Worm (Caenorhabditis elegans) whole organism, L1 larva: ENCODE data around the gene F35D2.2.

Experiments used
- C04F5.9 ChIP-seq: sonication (generic microtip); optimal IDR thresholded peaks from 2 replicates; lab custom pipeline; 2016; ENCODE audit warnings: missing genetic modification characterization, missing compliant biosample characterization
- alr-1 ChIP-seq: fragments of 200-800 bp; sonication (Bioruptor generic); optimal IDR thresholded peaks from 2 replicates; lab custom pipeline; 2018; ENCODE audit warnings: borderline replicate concordance, mild to moderate bottlenecking, missing genetic modification characterization, missing compliant biosample characterization
- ama-1 ChIP-seq: fragments of 150-350 bp; optimal IDR thresholded peaks from 2 replicates; lab custom pipeline; 2014
- blmp-1 ChIP-seq: fragments of 150-350 bp; optimal IDR thresholded peaks from 2 replicates; lab custom pipeline; 2014; ENCODE audit warnings: missing biosample characterization, missing genetic modification characterization
- ceh-82 ChIP-seq, 3 experiments: fragments of 150-350 bp in 1 of 3; sonication (generic microtip) in 2 of 3; optimal IDR thresholded peaks; 2 replicates each; lab custom pipeline; 2014 to 2017; ENCODE audit warnings: missing biosample characterization in 3 of 3, missing genetic modification characterization in 3 of 3
- ceh-90 ChIP-seq: sonication (generic microtip); optimal IDR thresholded peaks from 2 replicates; lab custom pipeline; 2016; ENCODE audit warnings: missing genetic modification characterization, missing compliant biosample characterization
- ces-1 ChIP-seq: fragments of 150-350 bp; optimal IDR thresholded peaks from 2 replicates; lab custom pipeline; 2014; ENCODE audit warnings: missing biosample characterization, missing genetic modification reagents, missing genetic modification characterization
- dpl-1 ChIP-seq, 3 experiments: fragments of 150-350 bp in 2 of 3; sonication (generic microtip) in 1 of 3; optimal IDR thresholded peaks; 2 replicates each; lab custom pipeline; 2014 to 2017; ENCODE audit warnings: missing biosample characterization in 3 of 3, missing genetic modification characterization in 3 of 3, missing genetic modification reagents in 3 of 3
- dsc-1 ChIP-seq: sonication (generic microtip); optimal IDR thresholded peaks from 2 replicates; lab custom pipeline; 2016; ENCODE audit warnings: mild to moderate bottlenecking, missing genetic modification characterization, missing compliant biosample characterization
- elt-2 ChIP-seq: sonication (generic microtip); optimal IDR thresholded peaks from 2 replicates; lab custom pipeline; 2016; ENCODE audit warnings: missing genetic modification characterization, mild to moderate bottlenecking, inconsistent platforms, missing compliant biosample characterization, missing genetic modification reagents
- elt-3 ChIP-seq, 6 experiments: fragments of 150-350 bp in 1 of 6; sonication (generic microtip); optimal IDR thresholded peaks; 2 replicates each; lab custom pipeline; 2017 to 2018; ENCODE audit warnings: missing biosample characterization in 6 of 6, missing genetic modification characterization in 6 of 6, inconsistent platforms in 1 of 6
- fkh-4 ChIP-seq: sonication (generic microtip); optimal IDR thresholded peaks from 2 replicates; lab custom pipeline; 2016; ENCODE audit warnings: missing compliant biosample characterization, missing genetic modification characterization, borderline replicate concordance
- hlh-17 ChIP-seq: fragments of 200-800 bp; sonication (Bioruptor generic); optimal IDR thresholded peaks from 2 replicates; lab custom pipeline; 2018; ENCODE audit warnings: missing genetic modification characterization, mild to moderate bottlenecking, missing compliant biosample characterization, moderate library complexity, borderline replicate concordance
- irx-1 ChIP-seq: sonication (generic microtip); optimal IDR thresholded peaks from 2 replicates; lab custom pipeline; 2016; ENCODE audit warnings: missing genetic modification characterization, missing compliant biosample characterization
- isw-1 ChIP-seq: fragments of 200-800 bp; sonication (Bioruptor generic); IDR thresholded peaks from 2 replicates; pipeline ENCODE4 v1.3.6; 2022; ENCODE audit warnings: missing genetic modification characterization, missing compliant biosample characterization
- jun-1 ChIP-seq: fragments of 150-350 bp; optimal IDR thresholded peaks from 2 replicates; lab custom pipeline; 2014; ENCODE audit warnings: missing biosample characterization, missing genetic modification reagents, missing genetic modification characterization
- lin-13 ChIP-seq: fragments of 150-350 bp; optimal IDR thresholded peaks from 2 replicates; lab custom pipeline; 2014; ENCODE audit warnings: missing biosample characterization, missing genetic modification reagents, missing genetic modification characterization
- lin-14 ChIP-seq: fragments of 200-800 bp; sonication (Bioruptor generic); optimal IDR thresholded peaks from 2 replicates; lab custom pipeline; 2018; ENCODE audit warnings: mild to moderate bottlenecking, missing genetic modification characterization, moderate library complexity, missing compliant biosample characterization
- lin-35 ChIP-seq, 2 experiments: fragments of 150-350 bp; optimal IDR thresholded peaks; 2 replicates each; lab custom pipeline; 2014; ENCODE audit warnings: missing biosample characterization in 2 of 2, missing genetic modification characterization in 2 of 2, missing genetic modification reagents in 2 of 2
- mab-9 ChIP-seq: fragments of 200-800 bp; sonication (Bioruptor generic); IDR thresholded peaks from 2 replicates; pipeline ENCODE4 v1.3.6; 2022; ENCODE audit warnings: missing genetic modification reagents, missing genetic modification characterization, missing compliant biosample characterization
- mdl-1 ChIP-seq, 2 experiments: fragments of 150-350 bp; optimal IDR thresholded peaks; 2 replicates each; lab custom pipeline; 2014 to 2017; ENCODE audit warnings: missing biosample characterization in 2 of 2, missing genetic modification characterization in 2 of 2, inconsistent platforms in 1 of 2
- mep-1 ChIP-seq: fragments of 150-350 bp; optimal IDR thresholded peaks from 2 replicates; lab custom pipeline; 2014; ENCODE audit warnings: missing biosample characterization, missing genetic modification characterization
- nhr-11 ChIP-seq: fragments of 150-350 bp; optimal IDR thresholded peaks from 2 replicates; lab custom pipeline; 2014; ENCODE audit warnings: missing biosample characterization, missing genetic modification characterization
- nhr-12 ChIP-seq: sonication (generic microtip); optimal IDR thresholded peaks from 2 replicates; lab custom pipeline; 2017; ENCODE audit warnings: missing biosample characterization, missing genetic modification characterization
- nhr-19 ChIP-seq: fragments of 200-800 bp; sonication (Bioruptor generic); conservative IDR thresholded peaks from 2 replicates; pipeline ENCODE4 v1.3.6; 2022; ENCODE audit warnings: missing genetic modification characterization, missing compliant biosample characterization
- nhr-28 ChIP-seq: fragments of 150-350 bp; optimal IDR thresholded peaks from 2 replicates; lab custom pipeline; 2014; ENCODE audit warnings: missing biosample characterization, missing genetic modification characterization
- nhr-71 ChIP-seq: sonication (generic microtip); optimal IDR thresholded peaks from 2 replicates; lab custom pipeline; 2016; ENCODE audit warnings: mild to moderate bottlenecking, missing genetic modification characterization, moderate library complexity, missing compliant biosample characterization
- pag-3 ChIP-seq: sonication (generic microtip); optimal IDR thresholded peaks from 2 replicates; lab custom pipeline; 2017; ENCODE audit warnings: missing genetic modification characterization, mild to moderate bottlenecking, missing compliant biosample characterization, antibody characterized with exemption, borderline replicate concordance; ENCODE audit not compliant: insufficient read depth
- pax-3 ChIP-seq: fragments of 200-800 bp; sonication (Bioruptor generic); optimal IDR thresholded peaks from 2 replicates; lab custom pipeline; 2018; ENCODE audit warnings: mild to moderate bottlenecking, missing genetic modification characterization, moderate library complexity, missing compliant biosample characterization
- tbx-2 ChIP-seq: sonication (generic microtip); optimal IDR thresholded peaks from 2 replicates; lab custom pipeline; 2016; ENCODE audit warnings: missing genetic modification characterization, missing compliant biosample characterization
- unc-86 ChIP-seq: sonication (generic microtip); optimal IDR thresholded peaks from 2 replicates; lab custom pipeline; 2016; ENCODE audit warnings: missing genetic modification characterization, missing compliant biosample characterization
- unc-98 ChIP-seq: fragments of 200-800 bp; sonication (Bioruptor generic); IDR thresholded peaks from 2 replicates; pipeline ENCODE4 v1.3.6; 2022; ENCODE audit warnings: missing genetic modification characterization, missing compliant biosample characterization
- zag-1 ChIP-seq: fragments of 150-350 bp; optimal IDR thresholded peaks from 2 replicates; lab custom pipeline; 2014; ENCODE audit warnings: missing biosample characterization, missing genetic modification characterization
- ztf-4 ChIP-seq: fragments of 150-350 bp; optimal IDR thresholded peaks from 2 replicates; lab custom pipeline; 2014; ENCODE audit warnings: missing biosample characterization, missing genetic modification characterization

F35D2.2 gene

ce11 chrII:7599357-7599756 lies 25.1 kb downstream of the F35D2.2 start, which contains the start of gene npp-21:
npp-21 (plus strand) TSS chrII:7599657.
- TF ChIP-seq lin-13 (GFP tag; lab: Kevin White, UChicago) (no peak), nhr-19 (no peak), ceh-82 (tag; optimal IDR thresholded peaks at IDR 0.05; lab: Kevin White, UChicago) (no peak), isw-1 (GFP tag; lab: Robert Waterston, UW) (no peak), mdl-1 (tag; optimal IDR thresholded peaks at IDR 0.05; lab: Kevin White, UChicago) (no peak), ztf-4 (tag; lab: Kevin White, UChicago) (no peak), fkh-4 (tag; lab: Kevin White, UChicago) (no peak), irx-1 (no peak), nhr-11 (tag; lab: Kevin White, UChicago) (no peak), ces-1 (GFP tag; lab: Kevin White, UChicago) (no peak), nhr-12 (tag; lab: Kevin White, UChicago) (no peak), unc-86 (tag; lab: Kevin White, UChicago) (no peak), lin-14 (GFP tag; lab: Kevin White, UChicago) (no peak), jun-1 (tag; lab: Kevin White, UChicago) (no peak), zag-1 (no peak), C04F5.9 (tag; lab: Kevin White, UChicago) (no peak)
- TF ChIP-seq, all 84 proteins: peak for 0

ce11 chrII:7605306-7605705 lies 31.1 kb downstream of the F35D2.2 start, which contains the start of gene osm-8:
osm-8 (minus strand) TSS chrII:7605406.
- TF ChIP-seq nhr-12 (tag; lab: Kevin White, UChicago), result no peak
- TF ChIP-seq blmp-1 (tag; lab: Kevin White, UChicago), result peak; percentile 44

ce11 chrII:7607953-7608352 lies 33.7 kb downstream of the F35D2.2 start, which contains the start of gene lips-17:
lips-17 (plus strand) TSS chrII:7608253.
- no peak for TF ChIP-seq elt-3 (tag; optimal IDR thresholded peaks at IDR 0.05; lab: Kevin White, UChicago)
- TF ChIP-seq ama-1 (lab: Kevin White, UChicago), result no peak
- TF ChIP-seq nhr-71, result no peak
- TF ChIP-seq unc-86 (tag; lab: Kevin White, UChicago), result no peak
- TF ChIP-seq hlh-17 (GFP tag; lab: Kevin White, UChicago), result no peak
- TF ChIP-seq pax-3 (tag; lab: Kevin White, UChicago), result no peak
- TF ChIP-seq elt-2 (tag; lab: Kevin White, UChicago), result no peak
- no peak for TF ChIP-seq isw-1 (GFP tag; lab: Robert Waterston, UW)
- no peak for TF ChIP-seq ceh-90 (tag; lab: Kevin White, UChicago)
- no peak for TF ChIP-seq unc-98 (GFP tag; lab: Robert Waterston, UW)
- no peak for TF ChIP-seq dpl-1 (GFP tag; optimal IDR thresholded peaks at IDR 0.05; lab: Kevin White, UChicago)
- no peak for TF ChIP-seq mab-9 (GFP tag; lab: Robert Waterston, UW)

ce11 chrII:7613241-7613782 lies 39.1 kb downstream of the F35D2.2 start, which contains the start of the genes oig-4 and R07G3.7:
oig-4 (plus strand) TSS chrII:7613541.
R07G3.7 (minus strand) TSS chrII:7613732.
- peak; percentile 19 for TF ChIP-seq dsc-1 (tag; lab: Kevin White, UChicago)
- no peak for TF ChIP-seq ceh-82 (tag; optimal IDR thresholded peaks at IDR 0.05; lab: Kevin White, UChicago)

ce11 chrII:7614334-7614733 lies 40.1 kb downstream of the F35D2.2 start:
- TF ChIP-seq ztf-4 (tag; lab: Kevin White, UChicago) (no peak), blmp-1 (tag; lab: Kevin White, UChicago) (peak; percentile 5), fkh-4 (tag; lab: Kevin White, UChicago) (no peak), dpl-1 (GFP tag; optimal IDR thresholded peaks at IDR 0.05; lab: Kevin White, UChicago) (no peak), mep-1 (peak; percentile 14), lin-35 (GFP tag; optimal IDR thresholded peaks at IDR 0.05; lab: Kevin White, UChicago) (peak in 1 of 2 experiments; percentile 8), alr-1 (tag; lab: Kevin White, UChicago) (no peak), lin-14 (GFP tag; lab: Kevin White, UChicago) (peak; percentile 38), pax-3 (tag; lab: Kevin White, UChicago) (no peak), tbx-2 (tag; lab: Kevin White, UChicago) (no peak), pag-3 (tag; lab: Kevin White, UChicago) (no peak), nhr-28 (tag; lab: Kevin White, UChicago) (no peak)
